Worm (Caenorhabditis elegans) whole organism, L1 larva: ENCODE measurements around the gene gst-33.
A peak's percentile ranks its signal among the peaks of the same experiment; 100 is the strongest.

Source experiments
- F16B12.6 ChIP-seq: fragments of 150-350 bp; optimal IDR thresholded peaks from 2 replicates; lab custom pipeline; 2014; ENCODE audit warnings: missing biosample characterization, missing genetic modification characterization
- Y116A8C.19 ChIP-seq: sonication (generic microtip); optimal IDR thresholded peaks from 2 replicates; lab custom pipeline; 2016; ENCODE audit warnings: missing compliant biosample characterization, missing genetic modification characterization, borderline replicate concordance
- aha-1 ChIP-seq: fragments of 150-350 bp; optimal IDR thresholded peaks from 2 replicates; lab custom pipeline; 2014; ENCODE audit warnings: missing biosample characterization, missing genetic modification characterization
- blmp-1 ChIP-seq: fragments of 150-350 bp; optimal IDR thresholded peaks from 2 replicates; lab custom pipeline; 2014; ENCODE audit warnings: missing biosample characterization, missing genetic modification characterization
- ceh-63 ChIP-seq: fragments of 200-800 bp; sonication (Bioruptor generic); optimal IDR thresholded peaks from 2 replicates; lab custom pipeline; 2018; ENCODE audit warnings: mild to moderate bottlenecking, missing genetic modification characterization, missing compliant biosample characterization
- ceh-88 ChIP-seq: fragments of 200-800 bp; sonication (Bioruptor generic); IDR thresholded peaks from 2 replicates; pipeline ENCODE4 v1.3.6; 2022; ENCODE audit warnings: missing genetic modification characterization, missing compliant biosample characterization
- ceh-90 ChIP-seq: sonication (generic microtip); optimal IDR thresholded peaks from 2 replicates; lab custom pipeline; 2016; ENCODE audit warnings: missing genetic modification characterization, missing compliant biosample characterization
- ces-1 ChIP-seq: fragments of 150-350 bp; optimal IDR thresholded peaks from 2 replicates; lab custom pipeline; 2014; ENCODE audit warnings: missing biosample characterization, missing genetic modification reagents, missing genetic modification characterization
- ets-5 ChIP-seq: fragments of 200-800 bp; sonication (Bioruptor generic); IDR thresholded peaks from 2 replicates; pipeline ENCODE4 v1.3.6; 2022; ENCODE audit warnings: missing genetic modification characterization, missing compliant biosample characterization
- fkh-8 ChIP-seq: sonication (generic microtip); optimal IDR thresholded peaks from 2 replicates; lab custom pipeline; 2016; ENCODE audit warnings: mild to moderate bottlenecking, missing genetic modification characterization, missing compliant biosample characterization
- hlh-17 ChIP-seq: fragments of 200-800 bp; sonication (Bioruptor generic); optimal IDR thresholded peaks from 2 replicates; lab custom pipeline; 2018; ENCODE audit warnings: missing genetic modification characterization, mild to moderate bottlenecking, missing compliant biosample characterization, moderate library complexity, borderline replicate concordance
- hpl-2 ChIP-seq: fragments of 150-350 bp; optimal IDR thresholded peaks from 2 replicates; lab custom pipeline; 2014; ENCODE audit warnings: missing biosample characterization, missing genetic modification reagents, missing genetic modification characterization
- lin-35 ChIP-seq, 2 experiments: fragments of 150-350 bp; optimal IDR thresholded peaks; 2 replicates each; lab custom pipeline; 2014; ENCODE audit warnings: missing biosample characterization in 2 of 2, missing genetic modification characterization in 2 of 2, missing genetic modification reagents in 2 of 2
- lin-39 ChIP-seq: fragments of 150-350 bp; optimal IDR thresholded peaks from 2 replicates; lab custom pipeline; 2014; ENCODE audit warnings: missing biosample characterization, missing genetic modification reagents, missing genetic modification characterization
- lir-3 ChIP-seq: sonication (generic microtip); optimal IDR thresholded peaks from 2 replicates; lab custom pipeline; 2016; ENCODE audit warnings: mild to moderate bottlenecking, missing genetic modification characterization, moderate library complexity, missing compliant biosample characterization; ENCODE audit not compliant: poor library complexity
- lsy-2 ChIP-seq, 2 experiments: fragments of 150-350 bp; optimal IDR thresholded peaks; 2 replicates each; lab custom pipeline; 2014; ENCODE audit warnings: missing biosample characterization in 2 of 2, missing genetic modification characterization in 2 of 2
- mdl-1 ChIP-seq, 2 experiments: fragments of 150-350 bp; optimal IDR thresholded peaks; 2 replicates each; lab custom pipeline; 2014 to 2017; ENCODE audit warnings: missing biosample characterization in 2 of 2, missing genetic modification characterization in 2 of 2, inconsistent platforms in 1 of 2
- mef-2 ChIP-seq: fragments of 150-350 bp; optimal IDR thresholded peaks from 2 replicates; lab custom pipeline; 2014; ENCODE audit warnings: missing biosample characterization, missing genetic modification characterization
- nhr-20 ChIP-seq: sonication (generic microtip); optimal IDR thresholded peaks from 2 replicates; lab custom pipeline; 2016; ENCODE audit warnings: mild to moderate bottlenecking, missing genetic modification characterization, missing compliant biosample characterization
- nhr-237 ChIP-seq: fragments of 150-350 bp; optimal IDR thresholded peaks from 2 replicates; lab custom pipeline; 2014; ENCODE audit warnings: missing biosample characterization, missing genetic modification characterization
- nhr-28 ChIP-seq: fragments of 150-350 bp; optimal IDR thresholded peaks from 2 replicates; lab custom pipeline; 2014; ENCODE audit warnings: missing biosample characterization, missing genetic modification characterization
- nhr-71 ChIP-seq: sonication (generic microtip); optimal IDR thresholded peaks from 2 replicates; lab custom pipeline; 2016; ENCODE audit warnings: mild to moderate bottlenecking, missing genetic modification characterization, moderate library complexity, missing compliant biosample characterization
- nhr-76 ChIP-seq: sonication (generic microtip); optimal IDR thresholded peaks from 2 replicates; lab custom pipeline; 2017; ENCODE audit warnings: missing biosample characterization, missing genetic modification characterization
- nhr-90 ChIP-seq: sonication (generic microtip); optimal IDR thresholded peaks from 2 replicates; lab custom pipeline; 2016; ENCODE audit warnings: mild to moderate bottlenecking, missing genetic modification characterization, missing compliant biosample characterization; ENCODE audit not compliant: poor library complexity
- pag-3 ChIP-seq: sonication (generic microtip); optimal IDR thresholded peaks from 2 replicates; lab custom pipeline; 2017; ENCODE audit warnings: missing genetic modification characterization, mild to moderate bottlenecking, missing compliant biosample characterization, antibody characterized with exemption, borderline replicate concordance; ENCODE audit not compliant: insufficient read depth
- skn-1 ChIP-seq: fragments of 150-350 bp; optimal IDR thresholded peaks from 2 replicates; lab custom pipeline; 2014; ENCODE audit warnings: missing biosample characterization, missing genetic modification characterization
- snpc-4 ChIP-seq: fragments of 150-350 bp; optimal IDR thresholded peaks from 2 replicates; lab custom pipeline; 2014; ENCODE audit warnings: missing biosample characterization, missing genetic modification characterization
- snu-23 ChIP-seq: sonication (generic microtip); optimal IDR thresholded peaks from 2 replicates; lab custom pipeline; 2016; ENCODE audit warnings: missing genetic modification characterization, missing compliant biosample characterization
- sptf-1 ChIP-seq: fragments of 150-350 bp; optimal IDR thresholded peaks from 2 replicates; lab custom pipeline; 2014; ENCODE audit warnings: missing biosample characterization, missing genetic modification characterization
- swsn-7 ChIP-seq: sonication (generic microtip); optimal IDR thresholded peaks from 2 replicates; lab custom pipeline; 2016; ENCODE audit warnings: missing genetic modification characterization, missing compliant biosample characterization
- unc-30 ChIP-seq: sonication (generic microtip); optimal IDR thresholded peaks from 2 replicates; lab custom pipeline; 2017; ENCODE audit warnings: missing biosample characterization, missing genetic modification characterization
- unc-98 ChIP-seq: fragments of 200-800 bp; sonication (Bioruptor generic); IDR thresholded peaks from 2 replicates; pipeline ENCODE4 v1.3.6; 2022; ENCODE audit warnings: missing genetic modification characterization, missing compliant biosample characterization
- xbp-1 ChIP-seq: sonication (generic microtip); optimal IDR thresholded peaks from 2 replicates; lab custom pipeline; 2016; ENCODE audit warnings: missing genetic modification characterization, missing compliant biosample characterization
- zag-1 ChIP-seq: fragments of 150-350 bp; optimal IDR thresholded peaks from 2 replicates; lab custom pipeline; 2014; ENCODE audit warnings: missing biosample characterization, missing genetic modification characterization
- zip-4 ChIP-seq: fragments of 200-800 bp; sonication (Bioruptor generic); optimal IDR thresholded peaks from 2 replicates; lab custom pipeline; 2018; ENCODE audit warnings: mild to moderate bottlenecking, missing genetic modification characterization, moderate library complexity, missing compliant biosample characterization

Gene gst-33

ce11 chrV:3505745-3506144 is 37.4 kb upstream of the gst-33 start (continued):
- TF ChIP-seq mef-2 (no peak), nhr-90 (tag; lab: Kevin White, UChicago) (peak; percentile 28), hlh-17 (GFP tag; lab: Kevin White, UChicago) (no peak), nhr-71 (tag; lab: Kevin White, UChicago) (no peak), nhr-76 (tag; lab: Kevin White, UChicago) (no peak), lin-39 (tag; lab: Kevin White, UChicago) (no peak), nhr-20 (tag; lab: Kevin White, UChicago) (peak; percentile 84), swsn-7 (tag; lab: Kevin White, UChicago) (no peak)

- no peak for TF ChIP-seq mdl-1 (tag; optimal IDR thresholded peaks at IDR 0.05; lab: Kevin White, UChicago)
- TF ChIP-seq aha-1 (tag; lab: Kevin White, UChicago): no peak
- TF ChIP-seq zip-4 (GFP tag; lab: Kevin White, UChicago): no peak
- TF ChIP-seq sptf-1 (tag; lab: Kevin White, UChicago): no peak
- no peak for TF ChIP-seq F16B12.6
- no peak for TF ChIP-seq blmp-1 (tag; lab: Kevin White, UChicago)
- TF ChIP-seq pag-3: no peak
- TF ChIP-seq snpc-4 (tag; lab: Kevin White, UChicago): no peak
- TF ChIP-seq nhr-28 (tag; lab: Kevin White, UChicago): no peak
These were observed 33.7 kb upstream of the gst-33 start, which contains the start of the genes C07G3.8 and C07G3.10 for ce11 chrV:3502038-3502437. Gene C07G3.8, minus strand, starts transcription at chrV:3502138. Gene C07G3.10, plus strand, starts transcription at chrV:3502307.

DNA sequence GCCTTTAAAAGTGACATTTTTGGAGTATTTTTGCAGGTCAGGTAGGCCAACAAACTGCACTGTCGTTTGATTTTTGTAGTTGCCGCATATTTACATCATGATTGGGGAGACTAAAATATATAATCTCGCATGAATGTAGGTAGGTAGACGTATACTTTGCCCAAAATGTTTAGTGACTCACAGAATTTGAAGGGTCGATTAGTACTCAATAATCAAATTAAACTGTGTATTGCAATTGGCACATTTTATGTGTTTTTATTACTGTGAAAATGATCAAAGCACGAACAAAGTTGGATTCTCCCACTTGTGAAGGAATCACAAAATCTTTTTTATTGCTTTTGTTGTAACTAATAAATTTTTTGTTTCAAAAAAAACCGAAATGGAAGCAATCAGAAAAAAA is 28.5 kb upstream of the gst-33 start, which contains the start of gene C07G3.15:
C07G3.15 (minus strand) TSS at position 101 of the 400 bp plus-strand sequence.
- no peak for TF ChIP-seq lin-35 (GFP tag; optimal IDR thresholded peaks at IDR 0.05; lab: Kevin White, UChicago)
- no peak for TF ChIP-seq xbp-1 (tag; lab: Kevin White, UChicago)
- no peak for TF ChIP-seq ceh-90 (tag; lab: Kevin White, UChicago)
- TF ChIP-seq lir-3 (tag; lab: Kevin White, UChicago): no peak
- TF ChIP-seq ets-5 (GFP tag; lab: Robert Waterston, UW): no peak
- no peak for TF ChIP-seq nhr-237 (tag; lab: Kevin White, UChicago)
- TF ChIP-seq ceh-88 (GFP tag; lab: Robert Waterston, UW): no peak
- TF ChIP-seq ceh-63 (GFP tag; lab: Kevin White, UChicago): no peak

DNA sequence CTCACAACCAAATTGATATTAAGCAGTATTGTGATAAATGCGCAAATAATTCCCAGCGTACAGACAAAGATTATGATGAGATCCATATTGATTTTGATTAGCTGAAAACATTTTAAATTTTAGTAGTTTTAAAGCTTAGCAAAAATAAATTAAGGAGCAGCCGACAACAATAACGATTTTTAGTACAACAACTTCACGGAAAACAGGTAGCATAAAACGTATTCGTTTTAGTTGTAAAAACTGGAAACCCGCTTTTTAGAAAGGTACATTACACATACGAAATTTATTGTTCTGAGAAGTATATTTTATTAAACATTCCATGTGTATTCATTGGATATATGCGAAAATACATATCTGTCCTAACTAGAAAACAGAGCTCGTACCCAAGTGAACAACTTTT is 22.1 kb upstream of the gst-33 start, which contains the start of gene srbc-36:
srbc-36 (minus strand) TSS at position 101 of the 400 bp plus-strand sequence.
- no peak for TF ChIP-seq nhr-71 (tag; lab: Kevin White, UChicago)
- TF ChIP-seq nhr-90 (tag; lab: Kevin White, UChicago): no peak
- no peak for TF ChIP-seq skn-1 (tag; lab: Kevin White, UChicago)
- TF ChIP-seq ceh-88 (GFP tag; lab: Robert Waterston, UW): no peak
- TF ChIP-seq xbp-1 (tag; lab: Kevin White, UChicago): no peak
- TF ChIP-seq hlh-17 (GFP tag; lab: Kevin White, UChicago): no peak
- no peak for TF ChIP-seq pag-3
- no peak for TF ChIP-seq zag-1
- no peak for TF ChIP-seq ces-1
- no peak for TF ChIP-seq lsy-2 (tag; optimal IDR thresholded peaks at IDR 0.05; lab: Kevin White, UChicago)
- TF ChIP-seq unc-98: no peak
- no peak for TF ChIP-seq hpl-2 (GFP tag; lab: Kevin White, UChicago)
- TF ChIP-seq ceh-63 (GFP tag; lab: Kevin White, UChicago): no peak
- no peak for TF ChIP-seq fkh-8 (tag; lab: Kevin White, UChicago)
- no peak for TF ChIP-seq Y116A8C.19 (tag; lab: Kevin White, UChicago)
- no peak for TF ChIP-seq swsn-7 (tag; lab: Kevin White, UChicago)
- TF ChIP-seq snu-23 (GFP tag; lab: Kevin White, UChicago): no peak
- no peak for TF ChIP-seq unc-30 (tag; lab: Kevin White, UChicago)
- no peak for TF ChIP-seq mef-2
